Worm (Caenorhabditis elegans): ENCODE data around the gene clec-165.

Gene clec-165

ce11 chrIV:1266138-1266537, 19.5 kb upstream of the clec-165 start:
- peak; percentile 35 for TF ChIP-seq gmeb-1 (tag; optimal IDR thresholded peaks at IDR 0.05)
- peak; percentile 27 for TF ChIP-seq sma-9 (GFP tag; optimal IDR thresholded peaks at IDR 0.05)
- no peak for TF ChIP-seq sma-9 (tag; optimal IDR thresholded peaks at IDR 0.05)
- no peak for TF ChIP-seq peb-1 (tag; optimal IDR thresholded peaks at IDR 0.05)
- TF ChIP-seq nhr-25 (tag; optimal IDR thresholded peaks at IDR 0.05) = no peak
- TF ChIP-seq nhr-129 (tag; optimal IDR thresholded peaks at IDR 0.05) = no peak
- no peak for TF ChIP-seq unc-62 (GFP tag; optimal IDR thresholded peaks at IDR 0.05)
- peak; percentile 26 for TF ChIP-seq crh-2 (tag; optimal IDR thresholded peaks at IDR 0.05)
- TF ChIP-seq ceh-16 (tag; optimal IDR thresholded peaks at IDR 0.05) = no peak
- no peak for TF ChIP-seq C34F6.9 (tag; optimal IDR thresholded peaks at IDR 0.05)
- TF ChIP-seq fos-1 (tag; optimal IDR thresholded peaks at IDR 0.05) = peak; percentile 98

DNA sequence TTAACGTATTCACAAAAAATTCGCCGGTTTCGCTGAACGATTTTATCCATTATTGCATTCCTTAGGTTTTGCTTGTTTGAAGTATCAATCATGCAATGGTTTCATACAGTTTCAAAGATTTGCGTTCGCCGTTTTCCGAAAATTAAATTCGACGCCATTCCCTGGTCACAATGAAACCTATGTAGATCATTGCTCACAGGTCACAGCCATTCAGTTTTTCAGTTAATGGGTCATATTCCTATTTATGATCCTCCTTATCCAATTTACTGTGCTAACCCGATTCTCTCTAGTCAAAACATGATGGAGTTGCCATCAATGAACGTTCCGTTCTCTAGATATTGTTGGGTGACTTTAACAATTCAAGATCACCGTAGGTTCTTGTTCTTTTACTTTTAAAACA, 18.2 kb upstream of the clec-165 start, which contains the start of gene F38A1.13:
F38A1.13 (plus strand) TSS at position 301 of the 400 bp plus-strand sequence.
- TF ChIP-seq elt-1 (tag; optimal IDR thresholded peaks at IDR 0.05) = no peak
- no peak for TF ChIP-seq nhr-25 (tag; optimal IDR thresholded peaks at IDR 0.05)
- TF ChIP-seq nhr-77 (tag; optimal IDR thresholded peaks at IDR 0.05) = no peak
- no peak for TF ChIP-seq alr-1 (tag; optimal IDR thresholded peaks at IDR 0.05)
- no peak for TF ChIP-seq nhr-237 (tag; optimal IDR thresholded peaks at IDR 0.05)
- TF ChIP-seq unc-39 (tag; optimal IDR thresholded peaks at IDR 0.05) = no peak
- no peak for TF ChIP-seq ztf-1 (GFP tag; conservative IDR thresholded peaks at IDR 0.05)
- TF ChIP-seq sma-3 (GFP tag; optimal IDR thresholded peaks at IDR 0.05) = no peak
- no peak for TF ChIP-seq elt-3 (tag; optimal IDR thresholded peaks at IDR 0.05)
- no peak for TF ChIP-seq peb-1 (tag; optimal IDR thresholded peaks at IDR 0.05)
- TF ChIP-seq nhr-129 (tag; optimal IDR thresholded peaks at IDR 0.05) = no peak
- no peak for TF ChIP-seq dmd-4 (tag; optimal IDR thresholded peaks at IDR 0.05)
- TF ChIP-seq fos-1 (tag; optimal IDR thresholded peaks at IDR 0.05) = no peak

ce11 chrIV:1261930-1262329, 15.2 kb upstream of the clec-165 start:
- TF ChIP-seq nhr-129 (tag; optimal IDR thresholded peaks at IDR 0.05) = no peak
- TF ChIP-seq fos-1 (tag; optimal IDR thresholded peaks at IDR 0.05) = no peak

ce11 chrIV:1261024-1261423, 14.3 kb upstream of the clec-165 start, which contains the start of gene clec-169:
Gene clec-169, plus strand, starts transcription at chrIV:1261324.
- TF ChIP-seq nhr-6 (tag; optimal IDR thresholded peaks at IDR 0.05) (no peak), lin-13 (GFP tag; optimal IDR thresholded peaks at IDR 0.05) (no peak), ztf-1 (GFP tag; conservative IDR thresholded peaks at IDR 0.05) (no peak), crh-2 (tag; optimal IDR thresholded peaks at IDR 0.05) (no peak), sem-4 (tag; optimal IDR thresholded peaks at IDR 0.05) (no peak), elt-1 (tag; optimal IDR thresholded peaks at IDR 0.05) (no peak), lin-39 (tag; optimal IDR thresholded peaks at IDR 0.05) (no peak), nhr-25 (tag; optimal IDR thresholded peaks at IDR 0.05) (no peak), C34F6.9 (tag; optimal IDR thresholded peaks at IDR 0.05) (no peak), fos-1 (tag; optimal IDR thresholded peaks at IDR 0.05) (no peak), R02D3.7 (tag; optimal IDR thresholded peaks at IDR 0.05) (no peak), ceh-16 (tag; optimal IDR thresholded peaks at IDR 0.05) (no peak), peb-1 (tag; optimal IDR thresholded peaks at IDR 0.05) (no peak), unc-39 (tag; optimal IDR thresholded peaks at IDR 0.05) (no peak), Y55F3AM.14 (GFP tag; optimal IDR thresholded peaks at IDR 0.05) (no peak), sma-3 (GFP tag; optimal IDR thresholded peaks at IDR 0.05) (no peak), gmeb-1 (tag; optimal IDR thresholded peaks at IDR 0.05) (no peak), aly-2 (tag; optimal IDR thresholded peaks at IDR 0.05) (no peak), nhr-10 (tag; optimal IDR thresholded peaks at IDR 0.05) (no peak)

DNA sequence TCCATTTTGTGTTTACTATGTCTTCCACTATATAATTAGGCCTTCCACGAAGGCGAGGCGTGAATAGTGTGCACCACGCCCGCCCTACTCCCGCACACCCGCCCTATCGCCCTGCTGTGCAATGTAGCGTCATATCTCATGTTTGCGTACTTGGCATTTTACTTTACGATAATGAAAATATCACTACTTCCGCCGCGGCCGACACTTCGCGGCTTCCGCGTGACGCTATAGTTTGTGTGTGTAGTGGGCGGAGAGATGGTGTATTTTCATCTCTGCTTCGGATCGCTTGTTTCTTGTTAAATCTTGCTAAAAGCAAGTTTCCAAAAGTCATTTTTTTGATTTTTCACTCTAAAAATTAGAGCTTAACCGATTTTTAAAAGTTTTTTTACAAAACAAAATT, 13.8 kb upstream of the clec-165 start:
- TF ChIP-seq gmeb-1 (tag; optimal IDR thresholded peaks at IDR 0.05) = no peak
- TF ChIP-seq ztf-1 (GFP tag; conservative IDR thresholded peaks at IDR 0.05) = no peak
- peak; percentile 42 for TF ChIP-seq snpc-4 (tag; optimal IDR thresholded peaks at IDR 0.05)

- no peak for TF ChIP-seq crh-2 (tag; optimal IDR thresholded peaks at IDR 0.05)
- TF ChIP-seq fos-1 (tag; optimal IDR thresholded peaks at IDR 0.05) = peak; percentile 67
- no peak for TF ChIP-seq ceh-16 (tag; optimal IDR thresholded peaks at IDR 0.05)
- TF ChIP-seq sma-3 (GFP tag; optimal IDR thresholded peaks at IDR 0.05) = no peak
- no peak for TF ChIP-seq lin-39 (tag; optimal IDR thresholded peaks at IDR 0.05)
- no peak for TF ChIP-seq nhr-129 (tag; optimal IDR thresholded peaks at IDR 0.05)
- TF ChIP-seq F13H6.1 (tag; optimal IDR thresholded peaks at IDR 0.05) = no peak
- TF ChIP-seq ztf-11 (tag; optimal IDR thresholded peaks at IDR 0.05) = no peak
- no peak for TF ChIP-seq mbf-1 (tag; optimal IDR thresholded peaks at IDR 0.05)
Measured at ce11 chrIV:1256723-1257122, 10.0 kb upstream of the clec-165 start, which contains the start of gene clec-168. Gene clec-168, plus strand, starts transcription at chrIV:1256969.
